Worm (Caenorhabditis elegans): ENCODE measurements around the gene ZK632.11.

- no peak for TF ChIP-seq nhr-11 (tag; optimal IDR thresholded peaks at IDR 0.05)
- TF ChIP-seq C08G9.2 (tag; optimal IDR thresholded peaks at IDR 0.05): no peak
- TF ChIP-seq ceh-24 (tag; optimal IDR thresholded peaks at IDR 0.05): no peak
- no peak for TF ChIP-seq pha-4 (tag; optimal IDR thresholded peaks at IDR 0.05)
- TF ChIP-seq ahr-1 (tag; optimal IDR thresholded peaks at IDR 0.05): no peak
- TF ChIP-seq ceh-22 (tag; optimal IDR thresholded peaks at IDR 0.05): no peak
- TF ChIP-seq zip-5 (tag; optimal IDR thresholded peaks at IDR 0.05): no peak
These were observed 31.3 kb upstream of the ZK632.11 start, which contains the start of gene srxa-10 for ce11 chrIII:9796448-9796847.
